Fruit fly (Drosophila melanogaster) S2 (cell line): ENCODE results near the gene CG18171.

Experiments used
- CG8478 ChIP-seq: fragments of >200 bp; optimal IDR thresholded peaks from 2 replicates; lab custom pipeline; 2018
- CTCF ChIP-seq, 2 experiments: fragments of >200 bp; optimal IDR thresholded peaks; 2 replicates each; lab custom pipeline; 2018

DNA sequence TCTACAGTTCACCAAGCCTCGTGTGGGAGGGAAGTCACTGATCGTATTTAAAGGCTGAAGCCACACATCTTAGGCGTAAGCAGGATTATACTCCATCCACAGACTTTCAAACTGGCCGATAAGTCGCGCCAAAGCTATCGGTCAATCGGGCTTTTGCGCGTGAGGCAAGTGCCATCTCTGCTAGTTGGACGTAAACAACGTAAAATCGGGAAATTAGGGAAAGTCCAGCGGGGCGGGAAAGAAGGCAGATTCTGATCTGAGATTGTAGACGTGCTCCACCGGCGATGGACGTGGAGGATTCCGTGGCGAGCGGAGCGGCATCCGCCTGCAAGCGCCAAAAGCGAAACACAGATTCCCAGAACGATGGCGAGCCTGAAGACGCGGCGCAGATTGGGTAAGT, 33.2 kb upstream of the CG18171 start, which contains the start of gene CG8001:
- no peak for TF ChIP-seq CG8478 (lab: Kevin White, UChicago)
- TF ChIP-seq CTCF (optimal IDR thresholded peaks at IDR 0.05; lab: Kevin White, UChicago): no peak
